Fruit fly (Drosophila melanogaster): ENCODE data around the gene RpS10b.

DNA sequence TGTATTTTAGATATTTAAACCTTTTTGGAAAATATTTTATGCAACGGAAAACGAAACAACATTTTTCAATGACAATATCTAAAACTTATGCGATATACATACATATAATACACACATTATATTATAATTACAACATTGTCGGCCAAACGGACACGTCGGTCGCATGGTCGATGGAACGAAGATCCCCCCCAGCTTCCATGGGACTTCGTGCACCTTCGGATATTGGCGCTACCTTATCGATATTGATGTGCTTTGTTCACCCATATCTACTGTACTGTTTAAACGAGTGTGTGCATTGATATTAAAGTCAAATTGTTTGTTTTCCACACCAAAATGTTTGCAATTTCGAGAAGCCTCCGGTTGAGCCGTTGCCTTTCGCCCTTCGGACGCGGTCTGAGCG, 27.6 kb downstream of the RpS10b start, which contains the start of gene CG14212:
- no peak for TF ChIP-seq mam (GFP tag; optimal IDR thresholded peaks at IDR 0.05)
- TF ChIP-seq CG4820 (GFP tag; optimal IDR thresholded peaks at IDR 0.05): no peak
- TF ChIP-seq tna (GFP tag; IDR thresholded peaks at IDR 0.05; ENCODE audit: partially characterized antibody): no peak
- TF ChIP-seq tgo (GFP tag; IDR thresholded peaks at IDR 0.05): no peak
- TF ChIP-seq zf30C (GFP tag; optimal IDR thresholded peaks at IDR 0.05): no peak
- no peak for TF ChIP-seq CG34422 (GFP tag; IDR thresholded peaks at IDR 0.05)

All from whole organism, embryonic.